Worm (Caenorhabditis elegans): Measurements from ENCODE around the gene gpa-9.

- TF ChIP-seq ama-1 (optimal IDR thresholded peaks at IDR 0.05) (no peak), aly-1 (tag; optimal IDR thresholded peaks at IDR 0.05) (no peak), scrt-1 (GFP tag; IDR thresholded peaks at IDR 0.05) (no peak), hnd-1 (tag; optimal IDR thresholded peaks at IDR 0.05) (no peak), tbx-37 (GFP tag; conservative IDR thresholded peaks at IDR 0.05) (no peak), ceh-36 (tag; optimal IDR thresholded peaks at IDR 0.05) (no peak), F13C5.2 (tag; optimal IDR thresholded peaks at IDR 0.05) (no peak)
These were observed 21.5 kb upstream of the gpa-9 start, which contains the start of gene srx-116 for ce11 chrV:12670607-12671006.

Data from whole organism, early embryonic.